Worm (Caenorhabditis elegans) whole organism, mixed stage, embryonic: ENCODE results near the gene tbx-9.

Experiments
- blmp-1 ChIP-seq: fragments of 150-350 bp; optimal IDR thresholded peaks from 2 replicates; lab custom pipeline; 2014; ENCODE audit warnings: missing biosample characterization, missing genetic modification characterization
- ceh-39 ChIP-seq: fragments of 150-350 bp; optimal IDR thresholded peaks from 2 replicates; lab custom pipeline; 2014; ENCODE audit warnings: missing biosample characterization, missing genetic modification characterization
- ceh-43 ChIP-seq: fragments of 200-800 bp; sonication (Bioruptor generic); optimal IDR thresholded peaks from 2 replicates; lab custom pipeline; 2018; ENCODE audit warnings: mild to moderate bottlenecking, missing genetic modification characterization, moderate library complexity, missing compliant biosample characterization
- ceh-83 ChIP-seq: fragments of 200-800 bp; sonication (Bioruptor generic); optimal IDR thresholded peaks from 2 replicates; lab custom pipeline; 2018; ENCODE audit warnings: mild to moderate bottlenecking, missing genetic modification characterization, missing compliant biosample characterization
- ces-1 ChIP-seq: fragments of 150-350 bp; optimal IDR thresholded peaks from 2 replicates; lab custom pipeline; 2014; ENCODE audit warnings: missing biosample characterization, missing genetic modification reagents, missing genetic modification characterization
- cnd-1 ChIP-seq: fragments of 200-800 bp; sonication (Bioruptor generic); optimal IDR thresholded peaks from 2 replicates; lab custom pipeline; 2018; ENCODE audit warnings: mild to moderate bottlenecking, missing genetic modification characterization, missing compliant biosample characterization
- drap-1 ChIP-seq: fragments of 200-800 bp; sonication (Bioruptor generic); optimal IDR thresholded peaks from 3 replicates; lab custom pipeline; 2018; ENCODE audit warnings: mild to moderate bottlenecking, missing genetic modification characterization, missing compliant biosample characterization
- elt-1 ChIP-seq: sonication (generic microtip); optimal IDR thresholded peaks from 2 replicates; lab custom pipeline; 2017; ENCODE audit warnings: missing genetic modification characterization, mild to moderate bottlenecking, missing compliant biosample characterization, antibody characterized with exemption, moderate library complexity, borderline replicate concordance; ENCODE audit not compliant: insufficient read depth
- elt-3 ChIP-seq: fragments of 150-350 bp; optimal IDR thresholded peaks from 2 replicates; lab custom pipeline; 2014; ENCODE audit warnings: missing biosample characterization, missing genetic modification characterization
- flh-1 ChIP-seq: fragments of 200-800 bp; sonication (Bioruptor generic); optimal IDR thresholded peaks from 2 replicates; lab custom pipeline; 2018; ENCODE audit warnings: mild to moderate bottlenecking, missing genetic modification characterization, moderate library complexity, missing compliant biosample characterization
- ham-2 ChIP-seq: fragments of 200-800 bp; sonication (Bioruptor generic); optimal IDR thresholded peaks from 2 replicates; lab custom pipeline; 2018; ENCODE audit warnings: mild to moderate bottlenecking, missing genetic modification characterization, missing compliant biosample characterization
- hlh-1 ChIP-seq: fragments of 150-350 bp; optimal IDR thresholded peaks from 2 replicates; lab custom pipeline; 2014; ENCODE audit warnings: missing biosample characterization, missing genetic modification reagents, missing genetic modification characterization
- lin-13 ChIP-seq: fragments of 150-350 bp; optimal IDR thresholded peaks from 2 replicates; lab custom pipeline; 2014; ENCODE audit warnings: missing biosample characterization, missing genetic modification characterization
- lin-32 ChIP-seq: fragments of 200-800 bp; sonication (Bioruptor generic); optimal IDR thresholded peaks from 2 replicates; lab custom pipeline; 2018; ENCODE audit warnings: mild to moderate bottlenecking, missing genetic modification characterization, missing compliant biosample characterization
- lsy-2 ChIP-seq: fragments of 150-350 bp; optimal IDR thresholded peaks from 2 replicates; lab custom pipeline; 2014; ENCODE audit warnings: missing biosample characterization, missing genetic modification characterization
- mab-5 ChIP-seq: fragments of 150-350 bp; optimal IDR thresholded peaks from 2 replicates; lab custom pipeline; 2014; ENCODE audit warnings: missing biosample characterization, missing genetic modification characterization
- mep-1 ChIP-seq: fragments of 150-350 bp; optimal IDR thresholded peaks from 2 replicates; lab custom pipeline; 2017; ENCODE audit warnings: missing biosample characterization, missing genetic modification reagents, missing genetic modification characterization, inconsistent platforms
- mls-2 ChIP-seq: sonication (generic microtip); optimal IDR thresholded peaks from 2 replicates; lab custom pipeline; 2016; ENCODE audit warnings: mild to moderate bottlenecking, missing genetic modification characterization, moderate library complexity, missing compliant biosample characterization
- nhr-12 ChIP-seq: fragments of 150-350 bp; optimal IDR thresholded peaks from 2 replicates; lab custom pipeline; 2014; ENCODE audit warnings: missing biosample characterization, missing genetic modification characterization
- nhr-2 ChIP-seq: fragments of 150-350 bp; optimal IDR thresholded peaks from 2 replicates; lab custom pipeline; 2014; ENCODE audit warnings: missing biosample characterization, missing genetic modification characterization
- nhr-237 ChIP-seq: fragments of 150-350 bp; optimal IDR thresholded peaks from 2 replicates; lab custom pipeline; 2014; ENCODE audit warnings: missing biosample characterization, missing genetic modification characterization
- nhr-28 ChIP-seq: fragments of 150-350 bp; optimal IDR thresholded peaks from 2 replicates; lab custom pipeline; 2014; ENCODE audit warnings: missing biosample characterization, missing genetic modification characterization
- nhr-76 ChIP-seq: sonication (generic microtip); optimal IDR thresholded peaks from 2 replicates; lab custom pipeline; 2017; ENCODE audit warnings: missing biosample characterization, missing genetic modification characterization
- pha-4 ChIP-seq: fragments of 150-350 bp; optimal IDR thresholded peaks from 2 replicates; lab custom pipeline; 2018; ENCODE audit warnings: missing biosample characterization, missing genetic modification reagents, missing genetic modification characterization
- sem-2 ChIP-seq: fragments of 200-800 bp; sonication (Bioruptor generic); optimal IDR thresholded peaks from 2 replicates; lab custom pipeline; 2018; ENCODE audit warnings: mild to moderate bottlenecking, missing genetic modification characterization, missing compliant biosample characterization
- snpc-4 ChIP-seq: fragments of 150-350 bp; optimal IDR thresholded peaks from 2 replicates; lab custom pipeline; 2014; ENCODE audit warnings: missing biosample characterization, missing genetic modification characterization
- sptf-1 ChIP-seq: sonication (generic microtip); optimal IDR thresholded peaks from 2 replicates; lab custom pipeline; 2017; ENCODE audit warnings: mild to moderate bottlenecking, missing genetic modification characterization, moderate library complexity, missing compliant biosample characterization
- tbx-8 ChIP-seq: fragments of 200-800 bp; sonication (Bioruptor generic); optimal IDR thresholded peaks from 2 replicates; lab custom pipeline; 2018; ENCODE audit warnings: mild to moderate bottlenecking, missing genetic modification characterization, moderate library complexity, missing compliant biosample characterization
- unc-120 ChIP-seq: sonication (generic microtip); optimal IDR thresholded peaks from 2 replicates; lab custom pipeline; 2017; ENCODE audit warnings: missing genetic modification characterization, missing compliant biosample characterization; ENCODE audit not compliant: poor library complexity, severe bottlenecking
- unc-39 ChIP-seq: fragments of 150-350 bp; optimal IDR thresholded peaks from 2 replicates; lab custom pipeline; 2014; ENCODE audit warnings: missing biosample characterization, missing genetic modification characterization
- unc-62 ChIP-seq: fragments of 150-350 bp; optimal IDR thresholded peaks from 2 replicates; lab custom pipeline; 2014; ENCODE audit warnings: missing biosample characterization, missing genetic modification reagents, missing genetic modification characterization
- zip-8 ChIP-seq: fragments of 150-350 bp; optimal IDR thresholded peaks from 2 replicates; lab custom pipeline; 2014; ENCODE audit warnings: missing biosample characterization, missing genetic modification characterization

Gene tbx-9

ce11 chrIII:10354591-10354990, 12.9 kb upstream of the tbx-9 start:
- TF ChIP-seq sptf-1 (tag; lab: Kevin White, UChicago): no peak
- TF ChIP-seq drap-1 (GFP tag; lab: Kevin White, UChicago): no peak
- TF ChIP-seq tbx-8: no peak
- no peak for TF ChIP-seq unc-39
- no peak for TF ChIP-seq nhr-76 (tag; lab: Kevin White, UChicago)
- TF ChIP-seq nhr-12 (tag; lab: Kevin White, UChicago): no peak
- TF ChIP-seq zip-8 (tag; lab: Kevin White, UChicago): no peak
- TF ChIP-seq pha-4 (tag; lab: Kevin White, UChicago): no peak
- no peak for TF ChIP-seq elt-1 (tag; lab: Kevin White, UChicago)
- no peak for TF ChIP-seq unc-120
- TF ChIP-seq ceh-83 (GFP tag; lab: Kevin White, UChicago): no peak
- no peak for TF ChIP-seq blmp-1
- no peak for TF ChIP-seq nhr-237

ce11 chrIII:10353423-10353822, 11.8 kb upstream of the tbx-9 start:
- TF ChIP-seq snpc-4 (no peak), blmp-1 (no peak), unc-39 (no peak), mab-5 (tag; lab: Kevin White, UChicago) (no peak), nhr-2 (no peak), sptf-1 (tag; lab: Kevin White, UChicago) (no peak), pha-4 (tag; lab: Kevin White, UChicago) (no peak), ces-1 (GFP tag; lab: Kevin White, UChicago) (no peak), flh-1 (GFP tag; lab: Kevin White, UChicago) (no peak), sem-2 (no peak), drap-1 (GFP tag; lab: Kevin White, UChicago) (no peak), ham-2 (GFP tag; lab: Kevin White, UChicago) (no peak), ceh-43 (GFP tag; lab: Kevin White, UChicago) (no peak), mep-1 (tag; lab: Kevin White, UChicago) (no peak), lsy-2 (tag; lab: Kevin White, UChicago) (no peak)

ce11 chrIII:10351595-10352207, 10.0 kb upstream of the tbx-9 start, which contains the start of gene T07C4.3:
Gene T07C4.3, plus strand, starts transcription at chrIII:10352157.
- TF ChIP-seq lin-13 (tag; lab: Kevin White, UChicago): no peak
- no peak for TF ChIP-seq unc-62 (GFP tag; lab: Kevin White, UChicago)
- no peak for TF ChIP-seq nhr-2

- TF ChIP-seq lin-32 (GFP tag; lab: Kevin White, UChicago): no peak
- TF ChIP-seq cnd-1 (tag; lab: Kevin White, UChicago): no peak
- TF ChIP-seq ham-2 (GFP tag; lab: Kevin White, UChicago): no peak
- no peak for TF ChIP-seq snpc-4
- no peak for TF ChIP-seq sem-2
- no peak for TF ChIP-seq elt-1 (tag; lab: Kevin White, UChicago)
- TF ChIP-seq ces-1 (GFP tag; lab: Kevin White, UChicago): no peak
- no peak for TF ChIP-seq unc-39
- TF ChIP-seq ceh-43 (GFP tag; lab: Kevin White, UChicago): no peak
- TF ChIP-seq, all 35 proteins: peak for 0
Observed at ce11 chrIII:10347049-10347448, 5.4 kb upstream of the tbx-9 start, which contains the start of gene tbx-8. Gene tbx-8, plus strand, starts transcription at chrIII:10347349.

ce11 chrIII:10344762-10345161, 3.1 kb upstream of the tbx-9 start:
- no peak for TF ChIP-seq nhr-28
- peak; percentile 63 for TF ChIP-seq unc-62 (GFP tag; lab: Kevin White, UChicago)
- peak; percentile 83 for TF ChIP-seq elt-1 (tag; lab: Kevin White, UChicago)
- peak; percentile 5 for TF ChIP-seq nhr-2

- TF ChIP-seq mls-2 (tag; lab: Kevin White, UChicago): no peak
- TF ChIP-seq hlh-1 (tag; lab: Kevin White, UChicago): no peak
- no peak for TF ChIP-seq sem-2
- no peak for TF ChIP-seq ham-2 (GFP tag; lab: Kevin White, UChicago)
- TF ChIP-seq flh-1 (GFP tag; lab: Kevin White, UChicago): no peak
- TF ChIP-seq elt-1 (tag; lab: Kevin White, UChicago): no peak
- no peak for TF ChIP-seq lin-32 (GFP tag; lab: Kevin White, UChicago)
- TF ChIP-seq drap-1 (GFP tag; lab: Kevin White, UChicago): no peak
- no peak for TF ChIP-seq lsy-2 (tag; lab: Kevin White, UChicago)
- TF ChIP-seq nhr-76 (tag; lab: Kevin White, UChicago): no peak
- TF ChIP-seq ceh-39 (tag; lab: Kevin White, UChicago): no peak
- TF ChIP-seq cnd-1 (tag; lab: Kevin White, UChicago): no peak
- no peak for TF ChIP-seq elt-3 (tag; lab: Kevin White, UChicago)
- TF ChIP-seq nhr-12 (tag; lab: Kevin White, UChicago): no peak
- TF ChIP-seq ceh-83 (GFP tag; lab: Kevin White, UChicago): no peak
- no peak for TF ChIP-seq zip-8 (tag; lab: Kevin White, UChicago)
- no peak for TF ChIP-seq unc-62 (GFP tag; lab: Kevin White, UChicago)
Observed at ce11 chrIII:10339949-10340348, 1.7 kb downstream of the tbx-9 start.
